Worm (Caenorhabditis elegans) whole organism, L1 larva: Measurements from ENCODE around the gene C49C8.8.

Experiments used
- lin-39 ChIP-seq: fragments of 150-350 bp; optimal IDR thresholded peaks from 2 replicates; lab custom pipeline; 2014; ENCODE audit warnings: missing biosample characterization, missing genetic modification reagents, missing genetic modification characterization
- ztf-11 ChIP-seq, 2 experiments: sonication (generic microtip); optimal IDR thresholded peaks; 2 replicates each; lab custom pipeline; 2016 to 2017; ENCODE audit warnings: missing genetic modification characterization in 2 of 2, missing biosample characterization in 1 of 2, missing compliant biosample characterization in 1 of 2

DNA sequence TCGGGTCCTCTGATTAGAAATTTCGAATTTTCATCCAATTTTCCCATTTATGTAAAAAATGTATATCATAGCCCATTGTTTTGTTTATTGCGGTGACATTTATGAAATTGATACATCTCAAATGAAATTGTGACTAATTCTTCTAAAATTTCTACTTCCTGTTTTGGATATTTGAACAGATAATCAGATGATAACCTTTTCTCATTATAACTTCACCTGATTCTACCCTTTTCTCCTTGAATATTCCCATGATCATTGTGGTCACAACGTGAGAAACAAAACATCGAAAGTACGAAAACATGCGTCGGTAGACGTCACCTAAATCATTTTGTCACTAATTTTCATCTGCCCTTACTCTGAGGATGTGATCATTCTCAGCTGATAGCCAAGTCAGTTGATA is 21.7 kb upstream of the C49C8.8 start:
- TF ChIP-seq ztf-11 (tag; optimal IDR thresholded peaks at IDR 0.05; lab: Kevin White, UChicago) (no peak), lin-39 (tag; lab: Kevin White, UChicago) (no peak)
